Fruit fly (Drosophila melanogaster): Measurements from ENCODE around the gene CG1523.

The CG1523 gene

DNA sequence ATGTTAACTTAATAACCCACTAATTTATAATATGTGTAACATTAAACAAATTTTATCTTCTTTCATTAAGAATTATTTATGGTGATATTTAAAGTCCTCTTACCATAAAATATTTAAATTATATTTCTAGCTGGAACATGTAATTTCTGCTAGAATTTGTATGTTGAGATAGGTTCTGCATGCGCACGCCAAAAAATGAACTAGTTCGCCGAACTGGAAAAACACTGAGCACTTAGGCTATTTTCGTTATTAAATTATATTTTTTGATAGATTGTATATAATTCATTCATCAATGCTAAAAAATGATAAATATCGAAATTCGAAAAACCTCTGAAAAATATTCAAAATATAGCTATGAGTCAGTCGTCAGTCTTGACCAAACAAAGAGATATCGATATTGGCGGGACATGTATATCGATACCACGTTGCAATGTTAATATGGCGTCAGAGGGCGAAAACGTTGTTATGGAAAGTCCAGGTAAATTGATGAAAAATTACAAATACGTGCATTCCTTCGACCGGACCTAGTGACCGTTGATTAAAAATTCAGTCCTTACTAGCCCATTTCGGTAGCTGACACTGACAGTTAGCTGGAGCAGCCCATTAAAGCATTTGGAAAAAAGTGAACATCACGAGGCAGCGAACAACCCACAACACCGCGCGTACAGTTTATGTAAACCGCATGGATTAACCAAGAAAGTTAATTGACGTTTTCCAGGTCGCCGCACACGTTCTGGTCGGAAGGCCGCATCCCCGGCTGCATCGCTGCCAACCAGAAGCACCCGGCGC lies 7.6 kb downstream of the CG1523 start, which contains the start of gene Prp39:
Gene Prp39 (plus strand): TSS at position 426 of the 789 bp plus-strand sequence.
- no peak for TF ChIP-seq CG6276 (GFP tag; optimal IDR thresholded peaks at IDR 0.05)
- peak; percentile 9 for TF ChIP-seq topi (GFP tag; optimal IDR thresholded peaks at IDR 0.05)
- TF ChIP-seq fd59A (GFP tag; optimal IDR thresholded peaks at IDR 0.05), result no peak
- TF ChIP-seq fd85E (GFP tag; optimal IDR thresholded peaks at IDR 0.05), result no peak
- TF ChIP-seq Ets21C (GFP tag; optimal IDR thresholded peaks at IDR 0.05), result no peak
- no peak for TF ChIP-seq CG8119 (GFP tag; IDR thresholded peaks at IDR 0.05)
- TF ChIP-seq CG8319 (GFP tag; optimal IDR thresholded peaks at IDR 0.05), result no peak
- TF ChIP-seq dac (GFP tag; optimal IDR thresholded peaks at IDR 0.05), result no peak
- no peak for TF ChIP-seq CG3032 (tag; optimal IDR thresholded peaks at IDR 0.05)
- TF ChIP-seq dsx (GFP tag; optimal IDR thresholded peaks at IDR 0.05; ENCODE audit: poor library complexity, severe bottlenecking), result no peak
- TF ChIP-seq CG11762 (GFP tag; optimal IDR thresholded peaks at IDR 0.05; ENCODE audit: insufficient read depth), result no peak
- TF ChIP-seq Eip93F (GFP tag; optimal IDR thresholded peaks at IDR 0.05), result no peak
- TF ChIP-seq vri (GFP tag; optimal IDR thresholded peaks at IDR 0.05), result no peak
- peak; percentile 41 for TF ChIP-seq esn (GFP tag; optimal IDR thresholded peaks at IDR 0.05)
- no peak for TF ChIP-seq CG6808 (GFP tag; optimal IDR thresholded peaks at IDR 0.05)
- peak; percentile 10 for TF ChIP-seq Hr39 (GFP tag; optimal IDR thresholded peaks at IDR 0.05)
- TF ChIP-seq CG16779 (tag; optimal IDR thresholded peaks at IDR 0.05), result no peak
- TF ChIP-seq eg (GFP tag; IDR thresholded peaks at IDR 0.05), result peak; percentile 34; the same call in 1 of the 3 replicates
- TF ChIP-seq Met (GFP tag; optimal IDR thresholded peaks at IDR 0.05), result no peak
- TF ChIP-seq CG6163 (GFP tag; IDR thresholded peaks at IDR 0.05), result 0 out of 3 replicates have a peak, but pooled peaks have one; percentile 17
- no peak for TF ChIP-seq salr (GFP tag; optimal IDR thresholded peaks at IDR 0.05)
- no peak for TF ChIP-seq Eip75B (GFP tag; optimal IDR thresholded peaks at IDR 0.05)
- TF ChIP-seq Hr4 (GFP tag; optimal IDR thresholded peaks at IDR 0.05), result no peak
- peak; percentile 22 for TF ChIP-seq acj6 (GFP tag; optimal IDR thresholded peaks at IDR 0.05)
- peak; percentile 5 for TF ChIP-seq cyc (GFP tag; optimal IDR thresholded peaks at IDR 0.05)
- TF ChIP-seq CG6792 (GFP tag; optimal IDR thresholded peaks at IDR 0.05), result no peak
- TF ChIP-seq pdm3 (GFP tag; optimal IDR thresholded peaks at IDR 0.05), result no peak
- TF ChIP-seq CG11294 (GFP tag; IDR thresholded peaks at IDR 0.05), result no peak
- peak; percentile 89 for TF ChIP-seq Sox14 (GFP tag; optimal IDR thresholded peaks at IDR 0.05)
- TF ChIP-seq CG31627 (GFP tag; optimal IDR thresholded peaks at IDR 0.05), result peak; percentile 1
- no peak for TF ChIP-seq CG34406 (GFP tag; optimal IDR thresholded peaks at IDR 0.05)
- TF ChIP-seq Hr38 (GFP tag; optimal IDR thresholded peaks at IDR 0.05), result no peak
- TF ChIP-seq Ets96B (tag; optimal IDR thresholded peaks at IDR 0.05), result peak; percentile 20
- TF ChIP-seq Sox102F (GFP tag; optimal IDR thresholded peaks at IDR 0.05), result no peak
- TF ChIP-seq lz (GFP tag; optimal IDR thresholded peaks at IDR 0.05), result peak; percentile 14
- TF ChIP-seq fkh (GFP tag; optimal IDR thresholded peaks at IDR 0.05), result peak; percentile 78
- TF ChIP-seq CG15336 (GFP tag; IDR thresholded peaks at IDR 0.05), result no peak
- no peak for TF ChIP-seq CG11902 (GFP tag; optimal IDR thresholded peaks at IDR 0.05)
- TF ChIP-seq Eip78C (GFP tag), result no peak
- TF ChIP-seq spab (GFP tag; optimal IDR thresholded peaks at IDR 0.05), result no peak
- TF ChIP-seq CG10631 (GFP tag; optimal IDR thresholded peaks at IDR 0.05), result no peak
- no peak for TF ChIP-seq CG4318 (GFP tag; optimal IDR thresholded peaks at IDR 0.05)
- no peak for TF ChIP-seq CG32006 (GFP tag; optimal IDR thresholded peaks at IDR 0.05)
- TF ChIP-seq CG6854 (GFP tag; optimal IDR thresholded peaks at IDR 0.05), result no peak
- no peak for TF ChIP-seq CG7368 (GFP tag; optimal IDR thresholded peaks at IDR 0.05)
- no peak for TF ChIP-seq svp (GFP tag)
- TF ChIP-seq CG10669 (GFP tag; optimal IDR thresholded peaks at IDR 0.05), result no peak
- no peak for TF ChIP-seq CG3919 (GFP tag; optimal IDR thresholded peaks at IDR 0.05)
- no peak for TF ChIP-seq Sox15 (GFP tag; optimal IDR thresholded peaks at IDR 0.05)

All from whole organism, prepupa.